Worm (Caenorhabditis elegans): Measurements from ENCODE around the gene grl-20.

DNA sequence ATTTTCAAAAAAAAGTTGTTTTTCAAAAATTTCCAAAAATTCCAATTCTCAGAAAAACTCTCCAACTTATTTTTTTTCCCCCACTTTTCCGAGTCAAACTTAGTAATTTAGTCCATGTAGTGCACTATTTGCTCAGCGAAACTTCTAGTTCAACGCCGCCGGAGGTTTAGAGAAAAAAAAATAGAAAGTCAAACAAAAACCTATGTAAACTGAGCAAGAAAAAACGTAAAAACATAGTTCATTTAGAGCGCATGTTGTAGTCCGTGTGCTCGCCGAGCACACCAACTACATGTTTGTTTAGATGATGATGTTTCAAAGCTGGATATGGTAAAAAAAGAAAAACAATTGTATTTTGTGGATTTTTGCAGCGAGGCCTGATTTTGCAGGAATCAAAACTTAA, 33.6 kb upstream of the grl-20 start:
- TF ChIP-seq fos-1 (tag; optimal IDR thresholded peaks at IDR 0.05), result no peak
- no peak for TF ChIP-seq nhr-10 (tag; optimal IDR thresholded peaks at IDR 0.05)
- TF ChIP-seq elt-3 (tag; optimal IDR thresholded peaks at IDR 0.05), result no peak
- TF ChIP-seq unc-39 (tag; optimal IDR thresholded peaks at IDR 0.05), result no peak
- TF ChIP-seq snpc-4 (tag; optimal IDR thresholded peaks at IDR 0.05), result no peak

Data from whole organism, L2 larva.